Worm (Caenorhabditis elegans) whole organism, L2 larva: ENCODE data around the gene nspd-5.

Experiments used
- fos-1 ChIP-seq: fragments of 150-350 bp; optimal IDR thresholded peaks from 2 replicates; lab custom pipeline; 2014; ENCODE audit warnings: missing biosample characterization, missing genetic modification characterization
- nhr-12 ChIP-seq: fragments of 150-350 bp; optimal IDR thresholded peaks from 2 replicates; lab custom pipeline; 2014; ENCODE audit warnings: missing biosample characterization, missing genetic modification characterization

DNA sequence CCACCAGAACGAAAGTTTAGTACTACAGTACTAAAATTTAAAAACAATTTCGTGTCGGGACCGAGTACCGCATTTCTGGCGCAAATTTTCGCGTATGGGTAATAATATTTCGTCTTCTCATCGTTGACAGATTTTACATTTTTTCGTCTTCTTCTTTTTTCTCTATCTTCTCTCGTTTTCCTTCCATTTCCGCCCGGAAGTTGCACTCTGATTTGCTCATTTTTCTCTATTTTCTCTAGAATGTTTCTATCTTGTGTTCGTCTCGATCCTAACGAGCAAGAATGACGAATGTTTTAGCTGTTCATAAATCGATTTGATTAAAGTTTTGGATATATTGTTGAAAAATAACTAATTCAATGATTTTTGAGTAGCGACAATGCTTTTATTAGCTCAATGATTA is 4.7 kb downstream of the nspd-5 start:
- TF ChIP-seq nhr-12 (tag; lab: Kevin White, UChicago) (no peak), fos-1 (tag; lab: Kevin White, UChicago) (no peak)
